Worm (Caenorhabditis elegans) whole organism, early embryonic: ENCODE data around the gene snf-11.

Experiments
- B0310.2 ChIP-seq: sonication (generic microtip); optimal IDR thresholded peaks from 2 replicates; lab custom pipeline; 2016; ENCODE audit warnings: mild to moderate bottlenecking, missing genetic modification characterization, missing compliant biosample characterization
- F13C5.2 ChIP-seq: sonication (generic microtip); optimal IDR thresholded peaks from 2 replicates; lab custom pipeline; 2017; ENCODE audit warnings: mild to moderate bottlenecking, missing genetic modification characterization, inconsistent platforms, missing compliant biosample characterization
- aly-1 ChIP-seq: sonication (generic microtip); optimal IDR thresholded peaks from 2 replicates; lab custom pipeline; 2016; ENCODE audit warnings: missing genetic modification characterization, missing compliant biosample characterization
- ama-1 ChIP-seq: fragments of 150-350 bp; optimal IDR thresholded peaks from 2 replicates; lab custom pipeline; 2014
- ceh-13 ChIP-seq: fragments of 200-800 bp; sonication (Bioruptor generic); optimal IDR thresholded peaks from 2 replicates; lab custom pipeline; 2018; ENCODE audit warnings: mild to moderate bottlenecking, missing genetic modification characterization, missing compliant biosample characterization
- ceh-36 ChIP-seq: sonication (generic microtip); optimal IDR thresholded peaks from 2 replicates; lab custom pipeline; 2016; ENCODE audit warnings: missing genetic modification characterization, inconsistent platforms, missing compliant biosample characterization
- ets-7 ChIP-seq: sonication (generic microtip); optimal IDR thresholded peaks from 2 replicates; lab custom pipeline; 2016; ENCODE audit warnings: missing genotype, missing genetic modification characterization, missing compliant biosample characterization
- flt-1 ChIP-seq: fragments of 200-800 bp; sonication (Bioruptor generic); IDR thresholded peaks from 2 replicates; pipeline ENCODE4 v1.3.6; 2022; ENCODE audit warnings: missing genetic modification characterization, missing compliant biosample characterization
- hmg-4 ChIP-seq: fragments of 200-800 bp; sonication (Bioruptor generic); optimal IDR thresholded peaks from 2 replicates; lab custom pipeline; 2018; ENCODE audit warnings: mild to moderate bottlenecking, missing genetic modification characterization, missing compliant biosample characterization
- hnd-1 ChIP-seq: sonication (generic microtip); optimal IDR thresholded peaks from 2 replicates; lab custom pipeline; 2016; ENCODE audit warnings: missing genetic modification characterization, missing compliant biosample characterization
- scrt-1 ChIP-seq: fragments of 200-800 bp; sonication (Bioruptor generic); IDR thresholded peaks from 2 replicates; pipeline ENCODE4 v1.3.6; 2022; ENCODE audit warnings: missing genetic modification characterization, missing compliant biosample characterization
- sea-1 ChIP-seq: fragments of 200-800 bp; sonication (Bioruptor generic); conservative IDR thresholded peaks from 2 replicates; pipeline ENCODE4 v1.3.6; 2022; ENCODE audit warnings: missing genetic modification characterization, missing compliant biosample characterization
- tbx-37 ChIP-seq: fragments of 200-800 bp; sonication (Bioruptor generic); conservative IDR thresholded peaks from 2 replicates; pipeline ENCODE4 v1.3.6; 2022; ENCODE audit warnings: missing genetic modification reagents, missing genetic modification characterization, missing compliant biosample characterization
- tra-4 ChIP-seq: sonication (generic microtip); optimal IDR thresholded peaks from 2 replicates; lab custom pipeline; 2017; ENCODE audit warnings: missing genetic modification characterization, missing compliant biosample characterization

- TF ChIP-seq tbx-37 = no peak
- no peak for TF ChIP-seq flt-1 (GFP tag; lab: Robert Waterston, UW)
- TF ChIP-seq aly-1 = no peak
- no peak for TF ChIP-seq hmg-4 (GFP tag; lab: Kevin White, UChicago)
- no peak for TF ChIP-seq B0310.2 (tag; lab: Kevin White, UChicago)
- no peak for TF ChIP-seq ama-1 (lab: Kevin White, UChicago)
- TF ChIP-seq ets-7 (tag; lab: Kevin White, UChicago) = no peak
- TF ChIP-seq F13C5.2 (tag; lab: Kevin White, UChicago) = no peak
- no peak for TF ChIP-seq hnd-1
- no peak for TF ChIP-seq sea-1 (GFP tag; lab: Robert Waterston, UW)
- TF ChIP-seq tra-4 (tag; lab: Kevin White, UChicago) = no peak
- no peak for TF ChIP-seq scrt-1 (GFP tag; lab: Robert Waterston, UW)
- no peak for TF ChIP-seq ceh-13
- TF ChIP-seq ceh-36 (tag; lab: Kevin White, UChicago) = no peak
These were observed 38.7 kb upstream of the snf-11 start, which contains the start of gene grl-7 for ce11 chrV:11346912-11347311.
